Fruit fly (Drosophila melanogaster) S2 (cell line): Measurements from ENCODE around the gene CG4367.

Source experiments
- CG8478 ChIP-seq: fragments of >200 bp; optimal IDR thresholded peaks from 2 replicates; lab custom pipeline; 2018
- CTCF ChIP-seq, 2 experiments: fragments of >200 bp; optimal IDR thresholded peaks; 2 replicates each; lab custom pipeline; 2018

DNA sequence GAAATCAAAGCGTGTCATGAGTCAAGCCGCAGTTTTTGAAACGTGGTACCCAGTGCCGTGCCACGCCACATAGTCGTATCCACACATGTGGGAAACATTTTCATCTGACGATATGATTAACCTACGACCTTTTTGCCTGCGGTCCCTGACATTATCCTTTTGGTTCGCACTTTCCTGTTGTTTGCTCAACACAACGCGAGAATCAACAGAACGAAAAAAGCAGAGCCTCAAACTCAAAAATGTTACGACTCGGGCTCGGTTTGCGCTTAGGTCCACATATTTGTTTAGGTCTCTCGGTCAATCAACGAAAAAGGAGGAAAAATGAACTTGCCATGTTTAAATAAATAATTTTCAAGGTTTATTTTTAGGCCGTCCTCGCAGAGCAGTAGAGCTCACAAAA, 28.8 kb downstream of the CG4367 start:
- TF ChIP-seq CG8478 (lab: Kevin White, UChicago) = no peak
- TF ChIP-seq CTCF (optimal IDR thresholded peaks at IDR 0.05; lab: Kevin White, UChicago) = no peak
